Worm (Caenorhabditis elegans) whole organism, L1 larva: ENCODE data around the gene col-92.

Source experiments
- C04F5.9 ChIP-seq: sonication (generic microtip); optimal IDR thresholded peaks from 2 replicates; lab custom pipeline; 2016; ENCODE audit warnings: missing genetic modification characterization, missing compliant biosample characterization
- aly-2 ChIP-seq: fragments of 150-350 bp; optimal IDR thresholded peaks from 2 replicates; lab custom pipeline; 2014; ENCODE audit warnings: missing biosample characterization, missing genetic modification characterization
- blmp-1 ChIP-seq: fragments of 150-350 bp; optimal IDR thresholded peaks from 2 replicates; lab custom pipeline; 2014; ENCODE audit warnings: missing biosample characterization, missing genetic modification characterization
- ceh-63 ChIP-seq: fragments of 200-800 bp; sonication (Bioruptor generic); optimal IDR thresholded peaks from 2 replicates; lab custom pipeline; 2018; ENCODE audit warnings: mild to moderate bottlenecking, missing genetic modification characterization, missing compliant biosample characterization
- ceh-8 ChIP-seq: fragments of 200-800 bp; sonication (Bioruptor generic); optimal IDR thresholded peaks from 2 replicates; lab custom pipeline; 2018; ENCODE audit warnings: mild to moderate bottlenecking, missing genetic modification characterization, moderate library complexity, missing compliant biosample characterization
- ceh-88 ChIP-seq: fragments of 200-800 bp; sonication (Bioruptor generic); IDR thresholded peaks from 2 replicates; pipeline ENCODE4 v1.3.6; 2022; ENCODE audit warnings: missing genetic modification characterization, missing compliant biosample characterization
- ces-1 ChIP-seq: fragments of 150-350 bp; optimal IDR thresholded peaks from 2 replicates; lab custom pipeline; 2014; ENCODE audit warnings: missing biosample characterization, missing genetic modification reagents, missing genetic modification characterization
- dpl-1 ChIP-seq, 3 experiments: fragments of 150-350 bp in 2 of 3; sonication (generic microtip) in 1 of 3; optimal IDR thresholded peaks; 2 replicates each; lab custom pipeline; 2014 to 2017; ENCODE audit warnings: missing biosample characterization in 3 of 3, missing genetic modification characterization in 3 of 3, missing genetic modification reagents in 3 of 3
- efl-1 ChIP-seq, 4 experiments: fragments of 150-350 bp; optimal IDR thresholded peaks in 3 of 4; peaks in 1 of 4; 1 replicate in 1 of 4; 2 replicates in 3 of 4; lab custom pipeline; 2014; ENCODE audit warnings: missing biosample characterization in 2 of 4, missing genetic modification characterization in 2 of 4, missing genetic modification reagents in 2 of 4
- egl-13 ChIP-seq: sonication (generic microtip); optimal IDR thresholded peaks from 2 replicates; lab custom pipeline; 2016; ENCODE audit warnings: missing genotype, missing genetic modification reagents, missing genetic modification characterization, missing compliant biosample characterization
- egl-27 ChIP-seq, 2 experiments: fragments of 150-350 bp in 1 of 2; sonication (generic microtip); optimal IDR thresholded peaks; 3 replicates each; lab custom pipeline; 2017 to 2018; ENCODE audit warnings: missing biosample characterization in 2 of 2, missing genetic modification characterization in 2 of 2, missing genetic modification reagents in 2 of 2
- elt-3 ChIP-seq, 6 experiments: fragments of 150-350 bp in 1 of 6; sonication (generic microtip); optimal IDR thresholded peaks; 2 replicates each; lab custom pipeline; 2017 to 2018; ENCODE audit warnings: missing biosample characterization in 6 of 6, missing genetic modification characterization in 6 of 6, inconsistent platforms in 1 of 6
- fkh-10 ChIP-seq: sonication (generic microtip); optimal IDR thresholded peaks from 2 replicates; lab custom pipeline; 2017; ENCODE audit warnings: missing biosample characterization, missing genetic modification reagents, missing genetic modification characterization
- fkh-4 ChIP-seq: sonication (generic microtip); optimal IDR thresholded peaks from 2 replicates; lab custom pipeline; 2016; ENCODE audit warnings: missing compliant biosample characterization, missing genetic modification characterization, borderline replicate concordance
- fos-1 ChIP-seq: fragments of 150-350 bp; optimal IDR thresholded peaks from 2 replicates; lab custom pipeline; 2014; ENCODE audit warnings: missing biosample characterization, missing genetic modification characterization
- isw-1 ChIP-seq: fragments of 200-800 bp; sonication (Bioruptor generic); IDR thresholded peaks from 2 replicates; pipeline ENCODE4 v1.3.6; 2022; ENCODE audit warnings: missing genetic modification characterization, missing compliant biosample characterization
- lin-13 ChIP-seq: fragments of 150-350 bp; optimal IDR thresholded peaks from 2 replicates; lab custom pipeline; 2014; ENCODE audit warnings: missing biosample characterization, missing genetic modification reagents, missing genetic modification characterization
- lin-39 ChIP-seq: fragments of 150-350 bp; optimal IDR thresholded peaks from 2 replicates; lab custom pipeline; 2014; ENCODE audit warnings: missing biosample characterization, missing genetic modification reagents, missing genetic modification characterization
- lir-3 ChIP-seq: sonication (generic microtip); optimal IDR thresholded peaks from 2 replicates; lab custom pipeline; 2016; ENCODE audit warnings: mild to moderate bottlenecking, missing genetic modification characterization, moderate library complexity, missing compliant biosample characterization; ENCODE audit not compliant: poor library complexity
- lsy-2 ChIP-seq, 2 experiments: fragments of 150-350 bp; optimal IDR thresholded peaks; 2 replicates each; lab custom pipeline; 2014; ENCODE audit warnings: missing biosample characterization in 2 of 2, missing genetic modification characterization in 2 of 2
- mab-9 ChIP-seq: fragments of 200-800 bp; sonication (Bioruptor generic); IDR thresholded peaks from 2 replicates; pipeline ENCODE4 v1.3.6; 2022; ENCODE audit warnings: missing genetic modification reagents, missing genetic modification characterization, missing compliant biosample characterization
- mdl-1 ChIP-seq, 2 experiments: fragments of 150-350 bp; optimal IDR thresholded peaks; 2 replicates each; lab custom pipeline; 2014 to 2017; ENCODE audit warnings: missing biosample characterization in 2 of 2, missing genetic modification characterization in 2 of 2, inconsistent platforms in 1 of 2
- mep-1 ChIP-seq: fragments of 150-350 bp; optimal IDR thresholded peaks from 2 replicates; lab custom pipeline; 2014; ENCODE audit warnings: missing biosample characterization, missing genetic modification characterization
- nhr-11 ChIP-seq: fragments of 150-350 bp; optimal IDR thresholded peaks from 2 replicates; lab custom pipeline; 2014; ENCODE audit warnings: missing biosample characterization, missing genetic modification characterization
- nhr-19 ChIP-seq: fragments of 200-800 bp; sonication (Bioruptor generic); conservative IDR thresholded peaks from 2 replicates; pipeline ENCODE4 v1.3.6; 2022; ENCODE audit warnings: missing genetic modification characterization, missing compliant biosample characterization
- nhr-20 ChIP-seq: sonication (generic microtip); optimal IDR thresholded peaks from 2 replicates; lab custom pipeline; 2016; ENCODE audit warnings: mild to moderate bottlenecking, missing genetic modification characterization, missing compliant biosample characterization
- nhr-47 ChIP-seq: sonication (generic microtip); optimal IDR thresholded peaks from 2 replicates; lab custom pipeline; 2016; ENCODE audit warnings: mild to moderate bottlenecking, missing genetic modification characterization, moderate library complexity, missing compliant biosample characterization
- nhr-71 ChIP-seq: sonication (generic microtip); optimal IDR thresholded peaks from 2 replicates; lab custom pipeline; 2016; ENCODE audit warnings: mild to moderate bottlenecking, missing genetic modification characterization, moderate library complexity, missing compliant biosample characterization
- nhr-76 ChIP-seq: sonication (generic microtip); optimal IDR thresholded peaks from 2 replicates; lab custom pipeline; 2017; ENCODE audit warnings: missing biosample characterization, missing genetic modification characterization
- nhr-77 ChIP-seq: fragments of 150-350 bp; optimal IDR thresholded peaks from 2 replicates; lab custom pipeline; 2014; ENCODE audit warnings: missing biosample characterization, missing genetic modification characterization
- nhr-84 ChIP-seq: sonication (generic microtip); optimal IDR thresholded peaks from 2 replicates; lab custom pipeline; 2017; ENCODE audit warnings: missing biosample characterization, missing genetic modification characterization
- nhr-85 ChIP-seq: sonication (generic microtip); peaks from one replicate; lab custom pipeline; 2016; ENCODE audit warnings: missing genetic modification characterization, inconsistent platforms, missing compliant biosample characterization
- nhr-90 ChIP-seq: sonication (generic microtip); optimal IDR thresholded peaks from 2 replicates; lab custom pipeline; 2016; ENCODE audit warnings: mild to moderate bottlenecking, missing genetic modification characterization, missing compliant biosample characterization; ENCODE audit not compliant: poor library complexity
- pag-3 ChIP-seq: sonication (generic microtip); optimal IDR thresholded peaks from 2 replicates; lab custom pipeline; 2017; ENCODE audit warnings: missing genetic modification characterization, mild to moderate bottlenecking, missing compliant biosample characterization, antibody characterized with exemption, borderline replicate concordance; ENCODE audit not compliant: insufficient read depth
- pax-3 ChIP-seq: fragments of 200-800 bp; sonication (Bioruptor generic); optimal IDR thresholded peaks from 2 replicates; lab custom pipeline; 2018; ENCODE audit warnings: mild to moderate bottlenecking, missing genetic modification characterization, moderate library complexity, missing compliant biosample characterization
- skn-1 ChIP-seq: fragments of 150-350 bp; optimal IDR thresholded peaks from 2 replicates; lab custom pipeline; 2014; ENCODE audit warnings: missing biosample characterization, missing genetic modification characterization
- snpc-4 ChIP-seq: fragments of 150-350 bp; optimal IDR thresholded peaks from 2 replicates; lab custom pipeline; 2014; ENCODE audit warnings: missing biosample characterization, missing genetic modification characterization
- sox-4 ChIP-seq: sonication (generic microtip); optimal IDR thresholded peaks from 2 replicates; lab custom pipeline; 2016; ENCODE audit warnings: missing genetic modification characterization, missing compliant biosample characterization
- sup-37 ChIP-seq: fragments of 200-800 bp; sonication (Bioruptor generic); optimal IDR thresholded peaks from 2 replicates; lab custom pipeline; 2018; ENCODE audit warnings: mild to moderate bottlenecking, missing genetic modification characterization, missing compliant biosample characterization
- unc-86 ChIP-seq: sonication (generic microtip); optimal IDR thresholded peaks from 2 replicates; lab custom pipeline; 2016; ENCODE audit warnings: missing genetic modification characterization, missing compliant biosample characterization
- unc-98 ChIP-seq: fragments of 200-800 bp; sonication (Bioruptor generic); IDR thresholded peaks from 2 replicates; pipeline ENCODE4 v1.3.6; 2022; ENCODE audit warnings: missing genetic modification characterization, missing compliant biosample characterization
- xbp-1 ChIP-seq: sonication (generic microtip); optimal IDR thresholded peaks from 2 replicates; lab custom pipeline; 2016; ENCODE audit warnings: missing genetic modification characterization, missing compliant biosample characterization
- ztf-4 ChIP-seq: fragments of 150-350 bp; optimal IDR thresholded peaks from 2 replicates; lab custom pipeline; 2014; ENCODE audit warnings: missing biosample characterization, missing genetic modification characterization

Gene col-92

ce11 chrIII:10985559-10986036 is 2.5 kb upstream of the col-92 start, which contains the start of gene col-93:
TSS of gene col-93 (minus strand) at chrIII:10985609.
- TF ChIP-seq mep-1 (tag; lab: Kevin White, UChicago) (no peak), egl-13 (tag; lab: Kevin White, UChicago) (no peak), nhr-85 (peak; percentile 79), nhr-77 (tag; lab: Kevin White, UChicago) (no peak), lin-13 (GFP tag; lab: Kevin White, UChicago) (no peak), skn-1 (no peak), unc-86 (tag; lab: Kevin White, UChicago) (no peak), xbp-1 (no peak), nhr-11 (tag; lab: Kevin White, UChicago) (no peak), fkh-4 (tag; lab: Kevin White, UChicago) (no peak), nhr-20 (tag; lab: Kevin White, UChicago) (no peak), lir-3 (tag; lab: Kevin White, UChicago) (no peak), blmp-1 (tag; lab: Kevin White, UChicago) (no peak), aly-2 (tag; lab: Kevin White, UChicago) (no peak), pax-3 (tag; lab: Kevin White, UChicago) (no peak), pag-3 (tag; lab: Kevin White, UChicago) (peak; percentile 86), lsy-2 (tag; optimal IDR thresholded peaks at IDR 0.05; lab: Kevin White, UChicago) (no peak), ceh-8 (no peak), elt-3 (tag; optimal IDR thresholded peaks at IDR 0.05; lab: Kevin White, UChicago) (peak in 1 of 6 experiments; percentile 28), ztf-4 (no peak), mdl-1 (tag; optimal IDR thresholded peaks at IDR 0.05; lab: Kevin White, UChicago) (no peak), nhr-76 (tag; lab: Kevin White, UChicago) (no peak)

- TF ChIP-seq lir-3 (tag; lab: Kevin White, UChicago), result no peak
- no peak for TF ChIP-seq sox-4 (tag; lab: Kevin White, UChicago)
- no peak for TF ChIP-seq mep-1 (tag; lab: Kevin White, UChicago)
- no peak for TF ChIP-seq isw-1
- no peak for TF ChIP-seq lin-39 (tag; lab: Kevin White, UChicago)
- no peak for TF ChIP-seq ztf-4
- TF ChIP-seq unc-86 (tag; lab: Kevin White, UChicago), result no peak
- no peak for TF ChIP-seq fos-1 (tag; lab: Kevin White, UChicago)
- no peak for TF ChIP-seq nhr-19 (GFP tag; lab: Robert Waterston, UW)
- no peak for TF ChIP-seq dpl-1 (GFP tag; optimal IDR thresholded peaks at IDR 0.05; lab: Kevin White, UChicago)
- TF ChIP-seq mab-9 (GFP tag; lab: Robert Waterston, UW), result no peak
- TF ChIP-seq pax-3 (tag; lab: Kevin White, UChicago), result no peak
These were observed 1.5 kb downstream of the col-92 start for ce11 chrIII:10981555-10981954.

ce11 chrIII:10976580-10976979 is 6.5 kb downstream of the col-92 start:
- TF ChIP-seq snpc-4 (peak; percentile 41), nhr-85 (peak; percentile 60), nhr-90 (tag; lab: Kevin White, UChicago) (no peak), mep-1 (tag; lab: Kevin White, UChicago) (no peak), nhr-11 (tag; lab: Kevin White, UChicago) (no peak)

ce11 chrIII:10969644-10970043 is 13.4 kb downstream of the col-92 start, which contains the start of gene dhc-4:
TSS of gene dhc-4 (plus strand) at chrIII:10969944.
- TF ChIP-seq C04F5.9 (tag; lab: Kevin White, UChicago), result no peak
- no peak for TF ChIP-seq ces-1 (GFP tag; lab: Kevin White, UChicago)
- TF ChIP-seq egl-13 (tag; lab: Kevin White, UChicago), result no peak
- TF ChIP-seq, all 84 proteins: peak for 0

ce11 chrIII:10967010-10967409 is 16.0 kb downstream of the col-92 start, which contains the start of gene W05B2.2:
TSS of gene W05B2.2 (minus strand) at chrIII:10967110.
- TF ChIP-seq nhr-77 (tag; lab: Kevin White, UChicago), result no peak
- TF ChIP-seq fkh-10, result no peak
- TF ChIP-seq nhr-76 (tag; lab: Kevin White, UChicago), result no peak
- no peak for TF ChIP-seq sup-37 (GFP tag; lab: Kevin White, UChicago)
- TF ChIP-seq nhr-71 (tag; lab: Kevin White, UChicago), result no peak
- no peak for TF ChIP-seq blmp-1 (tag; lab: Kevin White, UChicago)
- no peak for TF ChIP-seq unc-98
- no peak for TF ChIP-seq C04F5.9 (tag; lab: Kevin White, UChicago)
- TF ChIP-seq efl-1 (optimal IDR thresholded peaks at IDR 0.05; lab: Kevin White, UChicago), result no peak
- no peak for TF ChIP-seq efl-1 (GFP tag; optimal IDR thresholded peaks at IDR 0.05 in 1 of 2; lab: Kevin White, UChicago)
- no peak for TF ChIP-seq ceh-63 (GFP tag; lab: Kevin White, UChicago)
- TF ChIP-seq egl-27 (tag; optimal IDR thresholded peaks at IDR 0.05; lab: Kevin White, UChicago), result no peak
- no peak for TF ChIP-seq nhr-84 (tag; lab: Kevin White, UChicago)
- no peak for TF ChIP-seq lin-39 (tag; lab: Kevin White, UChicago)
- no peak for TF ChIP-seq ceh-88 (GFP tag; lab: Robert Waterston, UW)
- no peak for TF ChIP-seq nhr-47 (tag; lab: Kevin White, UChicago)
- TF ChIP-seq, all 84 proteins: peak for 0
